Worm (Caenorhabditis elegans): ENCODE measurements around the gene col-139.
A peak's percentile ranks its signal among the peaks of the same experiment; 100 is the strongest.

The col-139 gene

DNA sequence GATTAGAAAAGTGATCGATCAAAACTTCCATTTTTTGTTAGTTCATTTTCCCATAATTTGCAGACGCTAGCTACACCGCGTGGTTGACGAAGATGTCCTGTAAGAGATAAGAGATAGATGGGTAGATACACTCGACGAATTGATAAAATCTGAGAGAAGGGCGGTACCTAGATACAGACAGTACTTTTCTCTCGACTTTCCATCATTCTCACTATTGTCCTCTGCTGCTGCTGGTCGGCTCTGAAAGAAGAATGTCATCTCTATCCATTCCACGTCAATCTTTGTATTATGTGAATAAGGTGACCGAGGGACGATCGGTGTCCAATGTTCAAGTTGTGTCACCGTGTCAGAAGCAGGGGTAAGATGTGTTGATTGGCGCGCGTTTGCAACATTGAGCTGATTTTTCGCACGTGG, 25.2 kb downstream of the col-139 start, which contains the start of gene pmt-2:
Gene pmt-2 (plus strand): TSS at position 64 of the 414 bp plus-strand sequence.
- TF ChIP-seq nhr-23 (tag; optimal IDR thresholded peaks at IDR 0.05) = peak; percentile 61
- no peak for TF ChIP-seq peb-1 (tag; optimal IDR thresholded peaks at IDR 0.05)
- TF ChIP-seq egl-27 (tag; optimal IDR thresholded peaks at IDR 0.05) = peak; percentile 45
- no peak for TF ChIP-seq nhr-77 (tag; optimal IDR thresholded peaks at IDR 0.05)
- peak; percentile 44 for TF ChIP-seq crh-2 (tag; optimal IDR thresholded peaks at IDR 0.05)
- no peak for TF ChIP-seq mab-5 (tag; optimal IDR thresholded peaks at IDR 0.05)
- peak; percentile 70 for TF ChIP-seq elt-1 (tag; optimal IDR thresholded peaks at IDR 0.05)
- no peak for TF ChIP-seq elt-3 (tag; optimal IDR thresholded peaks at IDR 0.05)
- TF ChIP-seq ceh-16 (tag; optimal IDR thresholded peaks at IDR 0.05) = peak; percentile 92
- TF ChIP-seq nhr-25 (tag; optimal IDR thresholded peaks at IDR 0.05) = peak; percentile 59
- TF ChIP-seq nhr-129 (tag; optimal IDR thresholded peaks at IDR 0.05) = peak; percentile 18
- peak; percentile 28 for TF ChIP-seq nhr-21 (tag; optimal IDR thresholded peaks at IDR 0.05)
- no peak for TF ChIP-seq sma-9 (GFP tag; optimal IDR thresholded peaks at IDR 0.05)
- TF ChIP-seq sma-9 (tag; optimal IDR thresholded peaks at IDR 0.05) = no peak
- peak; percentile 64 for TF ChIP-seq sma-3 (GFP tag; optimal IDR thresholded peaks at IDR 0.05)
- no peak for TF ChIP-seq ama-1 (optimal IDR thresholded peaks at IDR 0.05)
- TF ChIP-seq lsy-2 (tag; optimal IDR thresholded peaks at IDR 0.05) = no peak
- no peak for TF ChIP-seq ZK546.5 (tag; optimal IDR thresholded peaks at IDR 0.05)
- TF ChIP-seq nhr-237 (tag; optimal IDR thresholded peaks at IDR 0.05) = no peak
- peak; percentile 36 for TF ChIP-seq fos-1 (tag; optimal IDR thresholded peaks at IDR 0.05)
- peak; percentile 78 for TF ChIP-seq blmp-1 (tag; optimal IDR thresholded peaks at IDR 0.05; ENCODE audit: insufficient read depth)
- TF ChIP-seq R02D3.7 (tag; optimal IDR thresholded peaks at IDR 0.05) = no peak
- no peak for TF ChIP-seq gmeb-1 (tag; optimal IDR thresholded peaks at IDR 0.05)
- TF ChIP-seq aly-2 (tag; optimal IDR thresholded peaks at IDR 0.05) = no peak
- no peak for TF ChIP-seq unc-62 (GFP tag; optimal IDR thresholded peaks at IDR 0.05)
- TF ChIP-seq Y55F3AM.14 (GFP tag; optimal IDR thresholded peaks at IDR 0.05) = no peak
- no peak for TF ChIP-seq ztf-11 (tag; optimal IDR thresholded peaks at IDR 0.05)
- TF ChIP-seq F13H6.1 (tag; optimal IDR thresholded peaks at IDR 0.05) = no peak
- TF ChIP-seq ceh-82 (tag; optimal IDR thresholded peaks at IDR 0.05) = no peak
- TF ChIP-seq skn-1 (tag; optimal IDR thresholded peaks at IDR 0.05) = no peak
- TF ChIP-seq lin-13 (GFP tag; optimal IDR thresholded peaks at IDR 0.05) = no peak
- no peak for TF ChIP-seq sem-4 (tag; optimal IDR thresholded peaks at IDR 0.05)
- TF ChIP-seq zag-1 (tag; optimal IDR thresholded peaks at IDR 0.05) = no peak
- no peak for TF ChIP-seq nhr-11 (tag; optimal IDR thresholded peaks at IDR 0.05)
- TF ChIP-seq C34F6.9 (tag; optimal IDR thresholded peaks at IDR 0.05) = no peak

DNA sequence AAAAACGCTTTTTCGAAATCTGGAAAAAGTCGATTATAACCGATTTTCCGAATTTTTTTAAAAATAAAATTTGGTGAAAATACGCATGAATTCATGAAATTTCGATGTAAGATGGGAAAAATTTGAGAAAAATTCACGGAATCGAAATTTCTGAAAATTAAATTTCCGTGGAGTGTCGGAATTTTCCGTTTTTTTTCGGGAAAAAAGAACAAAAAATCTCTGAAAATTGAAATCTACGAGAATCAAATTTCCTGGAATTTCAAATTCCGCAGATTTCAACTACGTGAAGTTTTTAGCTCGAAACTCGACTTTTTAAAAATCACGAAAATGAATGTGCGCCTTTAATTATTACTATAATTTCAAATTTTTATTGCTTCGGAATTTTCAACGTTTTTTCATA, 27.4 kb downstream of the col-139 start:
- TF ChIP-seq sma-3 (GFP tag; optimal IDR thresholded peaks at IDR 0.05) (no peak), unc-39 (tag; optimal IDR thresholded peaks at IDR 0.05) (no peak), ztf-11 (tag; optimal IDR thresholded peaks at IDR 0.05) (no peak), elt-1 (tag; optimal IDR thresholded peaks at IDR 0.05) (no peak), gmeb-1 (tag; optimal IDR thresholded peaks at IDR 0.05) (no peak), sma-9 (GFP tag; optimal IDR thresholded peaks at IDR 0.05) (no peak), sma-9 (tag; optimal IDR thresholded peaks at IDR 0.05) (no peak), nhr-237 (tag; optimal IDR thresholded peaks at IDR 0.05) (no peak), F13H6.1 (tag; optimal IDR thresholded peaks at IDR 0.05) (no peak), lsy-2 (tag; optimal IDR thresholded peaks at IDR 0.05) (no peak), nhr-10 (tag; optimal IDR thresholded peaks at IDR 0.05) (no peak), aly-2 (tag; optimal IDR thresholded peaks at IDR 0.05) (no peak), ama-1 (optimal IDR thresholded peaks at IDR 0.05) (no peak), ztf-1 (GFP tag; conservative IDR thresholded peaks at IDR 0.05) (no peak)

DNA sequence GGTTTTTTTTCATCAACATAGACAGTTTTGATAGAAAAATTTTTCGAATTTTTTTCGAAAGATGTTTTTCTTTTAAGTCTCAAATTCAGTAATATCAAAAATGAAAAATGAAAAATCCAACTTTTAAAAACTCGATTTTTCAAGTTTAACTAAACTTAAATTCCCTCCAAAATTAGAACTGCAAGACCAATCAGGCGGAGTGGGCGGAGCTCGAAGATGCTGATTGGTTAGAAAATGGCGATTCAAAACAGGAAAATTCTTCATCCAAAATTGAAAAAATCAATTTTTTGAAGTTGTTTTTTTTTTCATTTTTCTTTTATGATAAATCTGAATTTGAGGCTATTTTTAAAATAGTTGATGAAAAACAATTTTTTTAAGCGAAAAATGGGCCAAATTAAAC, 29.1 kb downstream of the col-139 start:
- TF ChIP-seq sma-9 (GFP tag; optimal IDR thresholded peaks at IDR 0.05) = no peak
- TF ChIP-seq sma-9 (tag; optimal IDR thresholded peaks at IDR 0.05) = no peak
- TF ChIP-seq nhr-237 (tag; optimal IDR thresholded peaks at IDR 0.05) = no peak
- TF ChIP-seq sem-4 (tag; optimal IDR thresholded peaks at IDR 0.05) = no peak
- TF ChIP-seq zag-1 (tag; optimal IDR thresholded peaks at IDR 0.05) = no peak
- no peak for TF ChIP-seq peb-1 (tag; optimal IDR thresholded peaks at IDR 0.05)
- TF ChIP-seq mdl-1 (tag; optimal IDR thresholded peaks at IDR 0.05) = no peak
- TF ChIP-seq unc-62 (GFP tag; optimal IDR thresholded peaks at IDR 0.05) = no peak
- no peak for TF ChIP-seq Y55F3AM.14 (GFP tag; optimal IDR thresholded peaks at IDR 0.05)
- no peak for TF ChIP-seq unc-55 (GFP tag; optimal IDR thresholded peaks at IDR 0.05)
- TF ChIP-seq ztf-11 (tag; optimal IDR thresholded peaks at IDR 0.05) = no peak
- TF ChIP-seq nhr-25 (tag; optimal IDR thresholded peaks at IDR 0.05) = no peak
- no peak for TF ChIP-seq gmeb-1 (tag; optimal IDR thresholded peaks at IDR 0.05)
- no peak for TF ChIP-seq ceh-82 (tag; optimal IDR thresholded peaks at IDR 0.05)

Measured in whole organism, L2 larva.